Fruit fly (Drosophila melanogaster): ENCODE data around the gene Tcs5.

Tcs5 gene

dm6 chr3L:5129199-5129598, 10.0 kb downstream of the Tcs5 start, which contains the start of gene CG4597:
Gene CG4597 (plus strand): TSS chr3L:5129499.
- TF ChIP-seq pan (optimal IDR thresholded peaks at IDR 0.05) (no peak), sv (GFP tag; optimal IDR thresholded peaks at IDR 0.05) (no peak), sage (GFP tag; optimal IDR thresholded peaks at IDR 0.05) (no peak), foxo (GFP tag; optimal IDR thresholded peaks at IDR 0.05) (no peak), br (GFP tag; optimal IDR thresholded peaks at IDR 0.05) (no peak), Vsx2 (GFP tag; optimal IDR thresholded peaks at IDR 0.05; ENCODE audit: partially characterized antibody) (no peak), Hr78 (GFP tag; optimal IDR thresholded peaks at IDR 0.05) (no peak), rgr (GFP tag; optimal IDR thresholded peaks at IDR 0.05) (no peak)

dm6 chr3L:5128214-5128613, 11.0 kb downstream of the Tcs5 start:
- TF ChIP-seq fru (GFP tag; optimal IDR thresholded peaks at IDR 0.05): peak; percentile 18
- TF ChIP-seq sage (GFP tag; optimal IDR thresholded peaks at IDR 0.05): no peak
- TF ChIP-seq psq (GFP tag; optimal IDR thresholded peaks at IDR 0.05): peak; percentile 65
- peak in 1 of 2 experiments; percentile 39 for TF ChIP-seq foxo (GFP tag; optimal IDR thresholded peaks at IDR 0.05)
- TF ChIP-seq Dif (GFP tag; optimal IDR thresholded peaks at IDR 0.05; ENCODE audit: partially characterized antibody): no peak
- peak; percentile 16 for TF ChIP-seq h (GFP tag; optimal IDR thresholded peaks at IDR 0.05)
- TF ChIP-seq HLH106 (tag; optimal IDR thresholded peaks at IDR 0.05): peak; percentile 16

- no peak for TF ChIP-seq sage (GFP tag; optimal IDR thresholded peaks at IDR 0.05)
- TF ChIP-seq lola (GFP tag; optimal IDR thresholded peaks at IDR 0.05): no peak
- TF ChIP-seq fru (GFP tag; optimal IDR thresholded peaks at IDR 0.05): no peak
- no peak for TF ChIP-seq CG32264 (GFP tag; optimal IDR thresholded peaks at IDR 0.05)
Observed at dm6 chr3L:5127609-5128008, 11.6 kb downstream of the Tcs5 start.

- no peak for TF ChIP-seq Sp1 (GFP tag; optimal IDR thresholded peaks at IDR 0.05)
- TF ChIP-seq h (GFP tag; optimal IDR thresholded peaks at IDR 0.05): no peak
- no peak for TF ChIP-seq Jra (GFP tag; optimal IDR thresholded peaks at IDR 0.05)
- no peak for TF ChIP-seq Abd-B (GFP tag; optimal IDR thresholded peaks at IDR 0.05)
- TF ChIP-seq dmrt93B (GFP tag; optimal IDR thresholded peaks at IDR 0.05): no peak
- TF ChIP-seq Dif (GFP tag; optimal IDR thresholded peaks at IDR 0.05; ENCODE audit: partially characterized antibody): no peak
- TF ChIP-seq sv (GFP tag; optimal IDR thresholded peaks at IDR 0.05): no peak
- no peak for TF ChIP-seq OdsH (GFP tag; optimal IDR thresholded peaks at IDR 0.05)
- TF ChIP-seq CG32264 (GFP tag; optimal IDR thresholded peaks at IDR 0.05): no peak
- no peak for TF ChIP-seq br (GFP tag; optimal IDR thresholded peaks at IDR 0.05)
- no peak for TF ChIP-seq Vsx2 (GFP tag; optimal IDR thresholded peaks at IDR 0.05; ENCODE audit: partially characterized antibody)
- no peak for TF ChIP-seq usp (GFP tag; optimal IDR thresholded peaks at IDR 0.05)
- no peak for TF ChIP-seq Dfd (GFP tag; optimal IDR thresholded peaks at IDR 0.05)
- no peak for TF ChIP-seq pan (optimal IDR thresholded peaks at IDR 0.05)
- TF ChIP-seq Myc (optimal IDR thresholded peaks at IDR 0.05): no peak
- TF ChIP-seq tai (GFP tag; optimal IDR thresholded peaks at IDR 0.05): no peak
- TF ChIP-seq CrebA (GFP tag; optimal IDR thresholded peaks at IDR 0.05; ENCODE audit: borderline replicate concordance): no peak
- no peak for TF ChIP-seq Rel (GFP tag; optimal IDR thresholded peaks at IDR 0.05)
- no peak for TF ChIP-seq Rel (tag; optimal IDR thresholded peaks at IDR 0.05)
- no peak for TF ChIP-seq Hr83 (GFP tag; optimal IDR thresholded peaks at IDR 0.05; ENCODE audit: poor library complexity, severe bottlenecking)
- no peak for TF ChIP-seq woc (GFP tag; optimal IDR thresholded peaks at IDR 0.05)
Observed at dm6 chr3L:5125202-5125601, 14.0 kb downstream of the Tcs5 start.

DNA sequence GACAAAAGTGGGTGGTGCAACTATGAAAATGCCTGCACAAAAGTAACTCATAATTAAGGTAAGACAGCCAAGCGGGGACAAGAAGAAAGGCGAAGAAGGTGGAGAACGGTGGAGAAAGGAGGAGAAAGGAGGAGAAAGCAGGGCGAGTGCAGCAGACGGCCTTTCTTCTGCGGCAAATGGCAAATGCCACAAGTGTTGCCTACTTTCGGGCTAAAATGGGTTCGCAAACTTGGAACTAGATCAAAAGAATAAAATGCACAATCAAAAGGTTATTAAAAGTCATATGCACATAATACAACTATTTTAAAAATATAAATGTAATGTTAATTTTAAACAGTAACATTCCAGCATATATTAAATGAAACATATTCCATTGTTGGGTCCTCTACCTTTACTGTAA, 37.1 kb downstream of the Tcs5 start:
- TF ChIP-seq Hr78 (GFP tag; optimal IDR thresholded peaks at IDR 0.05): no peak
- no peak for TF ChIP-seq HLH106 (tag; optimal IDR thresholded peaks at IDR 0.05)
- no peak for TF ChIP-seq rgr (GFP tag; optimal IDR thresholded peaks at IDR 0.05)
- no peak for TF ChIP-seq dmrt93B (GFP tag; optimal IDR thresholded peaks at IDR 0.05)
- no peak for TF ChIP-seq woc (GFP tag; optimal IDR thresholded peaks at IDR 0.05)
- TF ChIP-seq tai (GFP tag; optimal IDR thresholded peaks at IDR 0.05): no peak

- TF ChIP-seq jim (GFP tag; optimal IDR thresholded peaks at IDR 0.05) (no peak), h (GFP tag; optimal IDR thresholded peaks at IDR 0.05) (no peak), CG9705 (GFP tag; optimal IDR thresholded peaks at IDR 0.05) (no peak), OdsH (GFP tag; optimal IDR thresholded peaks at IDR 0.05) (no peak), Sp1 (GFP tag; optimal IDR thresholded peaks at IDR 0.05) (peak; percentile 18)
Observed at dm6 chr3L:5096674-5097073, 42.5 kb downstream of the Tcs5 start.
